Worm (Caenorhabditis elegans) whole organism, late embryonic: Measurements from ENCODE around the gene F53F4.17.

Experiments used
- elt-2 ChIP-seq: sonication (generic microtip); optimal IDR thresholded peaks from 2 replicates; lab custom pipeline; 2016; ENCODE audit warnings: missing genetic modification reagents, missing genetic modification characterization, missing compliant biosample characterization
- fkh-10 ChIP-seq: fragments of 150-350 bp; optimal IDR thresholded peaks from 2 replicates; lab custom pipeline; 2014; ENCODE audit warnings: missing biosample characterization, missing genetic modification reagents, missing genetic modification characterization
- mec-3 ChIP-seq: sonication (generic microtip); optimal IDR thresholded peaks from 2 replicates; lab custom pipeline; 2016; ENCODE audit warnings: borderline replicate concordance, missing genetic modification characterization, missing compliant biosample characterization
- odd-2 ChIP-seq: sonication (generic microtip); optimal IDR thresholded peaks from 2 replicates; lab custom pipeline; 2017; ENCODE audit warnings: antibody characterized with exemption, mild to moderate bottlenecking, missing genetic modification characterization, missing compliant biosample characterization
- tbx-2 ChIP-seq: sonication (generic microtip); optimal IDR thresholded peaks from 2 replicates; lab custom pipeline; 2016; ENCODE audit warnings: missing genetic modification characterization, missing compliant biosample characterization

F53F4.17 gene

DNA sequence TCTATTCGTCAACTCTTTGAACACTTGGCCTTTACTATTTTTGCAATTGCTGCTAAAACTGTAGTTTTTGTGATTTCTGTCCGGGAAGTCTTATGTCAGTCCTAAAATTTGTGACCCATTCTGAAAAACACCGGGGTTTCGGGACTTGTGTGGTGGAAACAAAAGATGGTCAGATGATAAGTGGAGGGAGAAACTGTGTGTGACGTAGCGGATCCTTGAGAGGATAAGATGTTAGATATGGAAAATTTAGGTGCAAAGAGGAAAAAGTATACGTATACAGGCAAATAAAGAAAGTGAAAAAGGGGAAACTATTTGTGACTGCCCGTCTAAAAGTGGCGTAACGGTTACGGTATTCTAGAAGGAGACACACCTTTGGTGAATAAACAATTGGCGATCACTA is 48.4 kb downstream of the F53F4.17 start:
- TF ChIP-seq tbx-2 = no peak
- TF ChIP-seq fkh-10 (GFP tag; lab: Kevin White, UChicago) = no peak
- TF ChIP-seq mec-3 = no peak

DNA sequence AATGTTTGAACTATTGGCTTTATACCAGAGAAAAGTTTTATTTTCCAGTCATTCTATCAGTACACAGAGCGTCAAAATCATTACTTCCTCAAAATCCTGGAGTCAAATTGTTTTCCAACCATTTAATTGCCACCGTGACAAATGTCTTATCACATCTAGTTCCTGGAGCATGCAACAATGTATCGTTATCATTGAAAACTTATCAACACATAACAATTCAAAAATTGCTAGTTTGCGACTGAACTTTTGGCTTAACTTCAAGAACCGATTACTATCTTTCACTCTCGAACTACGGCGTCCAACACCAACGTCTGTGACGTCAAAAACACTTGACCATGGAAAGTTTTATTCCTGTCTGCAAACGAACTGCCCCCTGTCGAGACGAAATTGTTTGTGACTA is 50.0 kb downstream of the F53F4.17 start:
- no peak for TF ChIP-seq odd-2 (tag; lab: Kevin White, UChicago)
- TF ChIP-seq elt-2 = peak; percentile 75
